Worm (Caenorhabditis elegans) whole organism, early embryonic: Measurements from ENCODE around the gene R04B5.11.

ENCODE experiments used
- B0310.2 ChIP-seq: sonication (generic microtip); optimal IDR thresholded peaks from 2 replicates; lab custom pipeline; 2016; ENCODE audit warnings: mild to moderate bottlenecking, missing genetic modification characterization, missing compliant biosample characterization
- F13C5.2 ChIP-seq: sonication (generic microtip); optimal IDR thresholded peaks from 2 replicates; lab custom pipeline; 2017; ENCODE audit warnings: mild to moderate bottlenecking, missing genetic modification characterization, inconsistent platforms, missing compliant biosample characterization
- aly-1 ChIP-seq: sonication (generic microtip); optimal IDR thresholded peaks from 2 replicates; lab custom pipeline; 2016; ENCODE audit warnings: missing genetic modification characterization, missing compliant biosample characterization
- ama-1 ChIP-seq: fragments of 150-350 bp; optimal IDR thresholded peaks from 2 replicates; lab custom pipeline; 2014
- ceh-13 ChIP-seq: fragments of 200-800 bp; sonication (Bioruptor generic); optimal IDR thresholded peaks from 2 replicates; lab custom pipeline; 2018; ENCODE audit warnings: mild to moderate bottlenecking, missing genetic modification characterization, missing compliant biosample characterization
- flt-1 ChIP-seq: fragments of 200-800 bp; sonication (Bioruptor generic); IDR thresholded peaks from 2 replicates; pipeline ENCODE4 v1.3.6; 2022; ENCODE audit warnings: missing genetic modification characterization, missing compliant biosample characterization
- hmg-4 ChIP-seq: fragments of 200-800 bp; sonication (Bioruptor generic); optimal IDR thresholded peaks from 2 replicates; lab custom pipeline; 2018; ENCODE audit warnings: mild to moderate bottlenecking, missing genetic modification characterization, missing compliant biosample characterization
- hnd-1 ChIP-seq: sonication (generic microtip); optimal IDR thresholded peaks from 2 replicates; lab custom pipeline; 2016; ENCODE audit warnings: missing genetic modification characterization, missing compliant biosample characterization
- pes-1 ChIP-seq: fragments of 200-800 bp; sonication (Bioruptor generic); IDR thresholded peaks from 2 replicates; pipeline ENCODE4 v1.3.6; 2022; ENCODE audit warnings: missing genetic modification reagents, missing genetic modification characterization, missing compliant biosample characterization
- scrt-1 ChIP-seq: fragments of 200-800 bp; sonication (Bioruptor generic); IDR thresholded peaks from 2 replicates; pipeline ENCODE4 v1.3.6; 2022; ENCODE audit warnings: missing genetic modification characterization, missing compliant biosample characterization
- sea-1 ChIP-seq: fragments of 200-800 bp; sonication (Bioruptor generic); conservative IDR thresholded peaks from 2 replicates; pipeline ENCODE4 v1.3.6; 2022; ENCODE audit warnings: missing genetic modification characterization, missing compliant biosample characterization
- tbx-11 ChIP-seq: fragments of 200-800 bp; sonication (Bioruptor generic); IDR thresholded peaks from 2 replicates; pipeline ENCODE4 v1.3.6; 2022; ENCODE audit warnings: missing genetic modification characterization, missing compliant biosample characterization
- tbx-37 ChIP-seq: fragments of 200-800 bp; sonication (Bioruptor generic); conservative IDR thresholded peaks from 2 replicates; pipeline ENCODE4 v1.3.6; 2022; ENCODE audit warnings: missing genetic modification reagents, missing genetic modification characterization, missing compliant biosample characterization
- tra-4 ChIP-seq: sonication (generic microtip); optimal IDR thresholded peaks from 2 replicates; lab custom pipeline; 2017; ENCODE audit warnings: missing genetic modification characterization, missing compliant biosample characterization

- no peak for TF ChIP-seq hnd-1
- no peak for TF ChIP-seq ceh-13 (GFP tag; lab: Kevin White, UChicago)
- no peak for TF ChIP-seq ama-1 (lab: Kevin White, UChicago)
- no peak for TF ChIP-seq sea-1 (GFP tag; lab: Robert Waterston, UW)
- no peak for TF ChIP-seq B0310.2 (tag; lab: Kevin White, UChicago)
- no peak for TF ChIP-seq aly-1
- TF ChIP-seq tbx-37 (GFP tag; lab: Robert Waterston, UW), result no peak
- no peak for TF ChIP-seq tbx-11 (GFP tag; lab: Robert Waterston, UW)
- TF ChIP-seq flt-1 (GFP tag; lab: Robert Waterston, UW), result no peak
- TF ChIP-seq tra-4 (tag; lab: Kevin White, UChicago), result no peak
- TF ChIP-seq scrt-1 (GFP tag; lab: Robert Waterston, UW), result no peak
- no peak for TF ChIP-seq F13C5.2
- no peak for TF ChIP-seq hmg-4
- no peak for TF ChIP-seq pes-1 (GFP tag; lab: Robert Waterston, UW)
These were observed 7.0 kb downstream of the R04B5.11 start, which contains the start of gene nhr-12 for ce11 chrV:10083999-10084468.
